Fruit fly (Drosophila melanogaster) whole organism, embryonic: ENCODE data around the gene baf.

Experiments used
- ATbp ChIP-seq: fragments of 200-800 bp; sonication (Bioruptor generic); optimal IDR thresholded peaks from 2 replicates; lab custom pipeline; 2017; ENCODE audit warnings: missing biosample characterization, mild to moderate bottlenecking, missing genetic modification characterization, missing genetic modification reagents
- Ada2b ChIP-seq: fragments of 200-800 bp; sonication (Bioruptor generic); IDR thresholded peaks from 2 replicates; pipeline ENCODE4 v1.3.6; 2022; ENCODE audit warnings: missing biosample characterization, missing genetic modification characterization
- Asciz ChIP-seq: fragments of 200-800 bp; sonication (Bioruptor generic); optimal IDR thresholded peaks from 2 replicates; lab custom pipeline; 2017; ENCODE audit warnings: missing biosample characterization, mild to moderate bottlenecking, missing genetic modification characterization, missing genetic modification reagents
- CG11560 ChIP-seq: fragments of 200-800 bp; sonication (Bioruptor generic); IDR thresholded peaks from 3 replicates; pipeline ENCODE4 v1.3.6; 2022; ENCODE audit warnings: missing biosample characterization, missing genetic modification characterization
- CG12104 ChIP-seq: fragments of 200-800 bp; sonication (Bioruptor generic); optimal IDR thresholded peaks from 3 replicates; lab custom pipeline; 2016; ENCODE audit warnings: missing biosample characterization, missing genetic modification characterization
- CG14050 ChIP-seq: fragments of 200-800 bp; sonication (Bioruptor generic); IDR thresholded peaks from 3 replicates; pipeline ENCODE4 v1.3.6; 2022; ENCODE audit warnings: missing biosample characterization, missing genetic modification characterization
- CG15479 ChIP-seq: fragments of 200-800 bp; sonication (Bioruptor generic); optimal IDR thresholded peaks from 3 replicates; lab custom pipeline; 2019; ENCODE audit warnings: missing biosample characterization, mild to moderate bottlenecking, missing genetic modification characterization, moderate library complexity
- CG15514 ChIP-seq: fragments of 200-800 bp; sonication (Bioruptor generic); optimal IDR thresholded peaks from 3 replicates; lab custom pipeline; 2017; ENCODE audit warnings: missing biosample characterization, missing genetic modification characterization, mild to moderate bottlenecking, moderate library complexity, missing genetic modification reagents
- CG16779 ChIP-seq: fragments of 200-800 bp; sonication (Bioruptor generic); IDR thresholded peaks from 2 replicates; pipeline ENCODE4 v1.3.6; 2022; ENCODE audit warnings: missing biosample characterization, missing genetic modification characterization
- CG18011 ChIP-seq: fragments of 200-800 bp; sonication (Bioruptor generic); optimal IDR thresholded peaks from 2 replicates; lab custom pipeline; 2017; ENCODE audit warnings: missing biosample characterization, missing genetic modification characterization, mild to moderate bottlenecking, moderate library complexity, missing genotype
- CG18619 ChIP-seq: fragments of 200-800 bp; sonication (Bioruptor generic); optimal IDR thresholded peaks from 3 replicates; lab custom pipeline; 2017; ENCODE audit warnings: missing biosample characterization, mild to moderate bottlenecking, missing genetic modification characterization
- CG2116 ChIP-seq: fragments of 200-800 bp; sonication (Bioruptor generic); optimal IDR thresholded peaks from 3 replicates; lab custom pipeline; 2018; ENCODE audit warnings: missing biosample characterization, mild to moderate bottlenecking, missing genetic modification characterization
- CG6854 ChIP-seq: fragments of 200-800 bp; sonication (Bioruptor generic); optimal IDR thresholded peaks from 3 replicates; lab custom pipeline; 2017; ENCODE audit warnings: missing biosample characterization, mild to moderate bottlenecking, missing genetic modification characterization
- CG8281 ChIP-seq: fragments of 200-800 bp; sonication (Bioruptor generic); optimal IDR thresholded peaks from 2 replicates; lab custom pipeline; 2018; ENCODE audit warnings: missing biosample characterization, mild to moderate bottlenecking, missing genetic modification characterization, moderate library complexity
- CG9797 ChIP-seq: fragments of 200-800 bp; sonication (Bioruptor generic); optimal IDR thresholded peaks from 3 replicates; lab custom pipeline; 2018; ENCODE audit warnings: missing biosample characterization, mild to moderate bottlenecking, missing genetic modification characterization
- CG9817 ChIP-seq: fragments of 200-800 bp; sonication (Bioruptor generic); optimal IDR thresholded peaks from 2 replicates; lab custom pipeline; 2018; ENCODE audit warnings: missing biosample characterization, mild to moderate bottlenecking, missing genetic modification characterization, moderate library complexity
- Dek ChIP-seq: fragments of 200-800 bp; sonication (Bioruptor generic); optimal IDR thresholded peaks from 3 replicates; lab custom pipeline; 2019; ENCODE audit warnings: missing biosample characterization, mild to moderate bottlenecking, missing genetic modification characterization, moderate library complexity
- Dfd ChIP-seq, 2 experiments: fragments of >200 bp; optimal IDR thresholded peaks; 2 replicates each; lab custom pipeline; 2017; ENCODE audit warnings: missing biosample characterization in 2 of 2, missing genetic modification characterization in 2 of 2
- Dip2 ChIP-seq: fragments of 200-800 bp; sonication (Bioruptor generic); IDR thresholded peaks from 2 replicates; pipeline ENCODE4 v1.3.6; 2022; ENCODE audit warnings: missing biosample characterization, missing genetic modification characterization
- Rfx ChIP-seq: fragments of 200-800 bp; sonication (Bioruptor generic); IDR thresholded peaks from 2 replicates; pipeline ENCODE4 v1.3.6; 2022; ENCODE audit warnings: missing biosample characterization, missing genetic modification characterization
- Ssrp ChIP-seq: fragments of 200-800 bp; sonication (Bioruptor generic); optimal IDR thresholded peaks from 2 replicates; lab custom pipeline; 2018; ENCODE audit warnings: missing biosample characterization, mild to moderate bottlenecking, missing genetic modification characterization, moderate library complexity
- Tbp ChIP-seq: fragments of >200 bp; optimal IDR thresholded peaks from 2 replicates; lab custom pipeline; 2018; ENCODE audit warnings: missing biosample characterization, missing genetic modification characterization
- Usf ChIP-seq: fragments of 200-800 bp; sonication (Bioruptor generic); optimal IDR thresholded peaks from 2 replicates; lab custom pipeline; 2017; ENCODE audit warnings: missing genotype, missing biosample characterization, missing genetic modification characterization
- ab ChIP-seq: fragments of 200-800 bp; sonication (Bioruptor generic); optimal IDR thresholded peaks from 2 replicates; lab custom pipeline; 2016; ENCODE audit warnings: missing biosample characterization, missing genetic modification characterization
- caup ChIP-seq: fragments of 200-800 bp; sonication (Bioruptor generic); optimal IDR thresholded peaks from 3 replicates; lab custom pipeline; 2017; ENCODE audit warnings: missing biosample characterization, mild to moderate bottlenecking, missing genetic modification characterization, moderate library complexity; ENCODE audit not compliant: severe bottlenecking
- chinmo ChIP-seq: fragments of 200-800 bp; sonication (Bioruptor generic); IDR thresholded peaks from 4 replicates; pipeline ENCODE4 v1.3.6; 2022; ENCODE audit warnings: missing biosample characterization, missing genetic modification characterization; ENCODE audit not compliant: partially characterized antibody
- ems ChIP-seq: fragments of 200-800 bp; sonication (Bioruptor generic); optimal IDR thresholded peaks from 3 replicates; lab custom pipeline; 2016; ENCODE audit warnings: missing biosample characterization, missing genetic modification characterization
- exex ChIP-seq: fragments of 200-800 bp; sonication (Bioruptor generic); optimal IDR thresholded peaks from 4 replicates; lab custom pipeline; 2018; ENCODE audit warnings: missing biosample characterization, mild to moderate bottlenecking, missing genetic modification characterization, moderate library complexity
- gsb-n ChIP-seq: fragments of 200-800 bp; sonication (Bioruptor generic); optimal IDR thresholded peaks from 3 replicates; lab custom pipeline; 2018; ENCODE audit warnings: missing biosample characterization, mild to moderate bottlenecking, missing genetic modification characterization
- gt ChIP-seq: fragments of 200-800 bp; sonication (Bioruptor generic); IDR thresholded peaks from 2 replicates; pipeline ENCODE4 v1.3.6; 2022; ENCODE audit warnings: missing biosample characterization, missing genetic modification characterization
- hkb ChIP-seq, 2 experiments: fragments of 200-800 bp in 1 of 2; fragments of >200 bp in 1 of 2; sonication (Bioruptor generic) in 1 of 2; IDR thresholded peaks in 1 of 2; optimal IDR thresholded peaks in 1 of 2; 2 replicates each; pipeline versions ENCODE4 v1.3.6 to Lab custom; 2017 to 2022; ENCODE audit warnings: missing biosample characterization in 1 of 2, missing genetic modification characterization in 1 of 2
- inv ChIP-seq: fragments of 200-800 bp; sonication (Bioruptor generic); IDR thresholded peaks from 2 replicates; pipeline ENCODE4 v1.3.6; 2022; ENCODE audit warnings: missing biosample characterization, missing genetic modification characterization; ENCODE audit not compliant: partially characterized antibody
- lbe ChIP-seq: fragments of 200-800 bp; sonication (Bioruptor generic); optimal IDR thresholded peaks from 2 replicates; lab custom pipeline; 2016; ENCODE audit warnings: missing biosample characterization, mild to moderate bottlenecking, missing genetic modification characterization
- nau ChIP-seq: fragments of 200-800 bp; sonication (Bioruptor generic); optimal IDR thresholded peaks from 3 replicates; lab custom pipeline; 2017; ENCODE audit warnings: missing biosample characterization, mild to moderate bottlenecking, missing genetic modification characterization, missing genetic modification reagents
- nerfin-2 ChIP-seq: fragments of 200-800 bp; sonication (Bioruptor generic); IDR thresholded peaks from 2 replicates; pipeline ENCODE4 v1.3.6; 2022; ENCODE audit warnings: missing biosample characterization, missing genetic modification characterization; ENCODE audit not compliant: partially characterized antibody
- otp ChIP-seq: fragments of 200-800 bp; sonication (Bioruptor generic); IDR thresholded peaks from 3 replicates; pipeline ENCODE4, ENCODE4 v1.3.6; 2022; ENCODE audit warnings: missing biosample characterization, missing genetic modification characterization
- pan ChIP-seq, 4 experiments: fragments of >200 bp in 3 of 4; fragments of 200-800 bp in 1 of 4; sonication (Bioruptor generic) in 1 of 4; optimal IDR thresholded peaks in 3 of 4; IDR thresholded peaks in 1 of 4; 2 replicates each; pipeline versions ENCODE4 v1.3.6 to Lab custom; 2017 to 2022; ENCODE audit warnings: missing biosample characterization in 2 of 4, missing genetic modification characterization in 2 of 4, mixed read lengths in 1 of 4
- pnt ChIP-seq: fragments of 200-800 bp; sonication (Bioruptor generic); optimal IDR thresholded peaks from 3 replicates; lab custom pipeline; 2016; ENCODE audit warnings: missing biosample characterization, missing genetic modification characterization
- ro ChIP-seq: fragments of 200-800 bp; sonication (Bioruptor generic); IDR thresholded peaks from 2 replicates; pipeline ENCODE4 v1.3.6; 2022; ENCODE audit warnings: missing biosample characterization, missing genetic modification characterization
- scrt ChIP-seq: fragments of 200-800 bp; sonication (Bioruptor generic); optimal IDR thresholded peaks from 2 replicates; lab custom pipeline; 2018; ENCODE audit warnings: missing biosample characterization, mild to moderate bottlenecking, missing genetic modification characterization, moderate library complexity
- sens ChIP-seq: fragments of 200-800 bp; sonication (Bioruptor generic); peaks from one replicate; lab custom pipeline; 2016; ENCODE audit warnings: missing biosample characterization, missing genetic modification characterization
- ttk ChIP-seq: fragments of 200-800 bp; sonication (Bioruptor generic); IDR thresholded peaks from 2 replicates; pipeline ENCODE4 v2.1.2; 2022; ENCODE audit warnings: missing biosample characterization, missing genetic modification characterization
- vfl ChIP-seq: fragments of 200-800 bp; sonication (Bioruptor generic); optimal IDR thresholded peaks from 2 replicates; lab custom pipeline; 2016; ENCODE audit warnings: missing biosample characterization, missing genetic modification characterization
- vvl ChIP-seq: fragments of 200-800 bp; sonication (Bioruptor generic); IDR thresholded peaks from 2 replicates; pipeline ENCODE4 v1.3.6; 2022; ENCODE audit warnings: missing biosample characterization, missing genetic modification characterization
- wdn ChIP-seq: fragments of 200-800 bp; sonication (Bioruptor generic); IDR thresholded peaks from 2 replicates; pipeline ENCODE4 v1.3.6; 2022; ENCODE audit warnings: missing biosample characterization, missing genetic modification characterization
- zen2 ChIP-seq: fragments of 200-800 bp; sonication (Bioruptor generic); IDR thresholded peaks from 3 replicates; pipeline ENCODE4 v1.3.6; 2022; ENCODE audit warnings: missing biosample characterization, missing genetic modification characterization; ENCODE audit not compliant: partially characterized antibody

baf gene

DNA sequence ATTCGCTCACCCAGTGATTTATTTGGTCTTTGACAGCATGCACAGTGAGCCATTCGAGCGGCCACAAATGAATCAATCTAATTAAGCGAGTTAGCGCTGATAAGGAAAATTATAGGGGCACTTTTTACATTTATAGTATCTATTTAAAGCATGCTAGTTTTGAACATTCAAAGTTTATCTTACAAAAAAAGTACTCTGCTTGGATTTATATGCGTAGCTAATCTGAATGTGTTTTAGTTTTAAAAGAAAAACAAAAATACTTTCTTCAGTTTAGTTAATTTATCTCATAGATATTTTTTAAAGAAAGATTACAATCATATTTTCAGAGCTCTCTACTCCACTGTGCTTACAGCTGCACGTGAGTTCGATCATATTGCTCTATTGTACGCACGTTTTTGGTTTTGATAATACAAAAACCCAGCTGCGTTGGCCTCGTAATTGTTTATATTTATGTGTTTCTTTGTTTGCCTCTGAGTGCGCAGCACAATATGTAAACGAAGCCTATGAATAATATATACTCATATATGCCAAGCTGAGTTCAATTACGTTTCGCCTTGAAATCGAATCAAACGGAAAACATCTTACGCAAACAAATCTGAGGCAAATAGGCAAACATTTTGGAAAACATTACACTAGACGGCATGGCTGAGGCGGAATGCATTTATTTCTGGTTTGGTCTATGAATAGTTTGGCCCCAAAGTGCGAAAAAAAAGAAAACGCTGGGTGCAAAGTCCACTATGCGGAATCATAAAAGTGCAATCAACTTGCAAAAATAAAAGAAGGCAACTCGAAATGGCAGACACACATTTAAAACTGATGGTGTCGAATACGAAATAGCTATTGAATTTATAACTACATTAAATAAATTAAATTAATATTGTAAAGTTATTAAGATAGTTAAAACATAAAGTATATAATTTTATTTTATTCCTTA lies 27.3 kb upstream of the baf start (continued):
- peak; percentile 27; the same call in 1 of the 2 replicates for TF ChIP-seq Dip2
- no peak for TF ChIP-seq hkb (optimal IDR thresholded peaks at IDR 0.05; lab: Kevin White, UChicago)
- TF ChIP-seq hkb (GFP tag; IDR thresholded peaks at IDR 0.05; lab: Robert Waterston, UW): peak; percentile 86
- peak; percentile 85 for TF ChIP-seq CG6854
- TF ChIP-seq Ada2b (GFP tag; lab: Robert Waterston, UW): peak; percentile 90
- 0 out of 2 replicates have a peak, but pooled peaks have one; percentile 36 for TF ChIP-seq CG16779 (GFP tag; lab: Robert Waterston, UW)
- peak; percentile 48; the same call in 1 of the 2 replicates for TF ChIP-seq gt
- TF ChIP-seq inv (GFP tag; lab: Robert Waterston, UW): no peak; the same call in 1 of the 2 replicates
- peak; percentile 57 for TF ChIP-seq Usf (GFP tag; lab: Kevin White, UChicago)
- TF ChIP-seq CG9797 (GFP tag; lab: Kevin White, UChicago): peak; percentile 4
- TF ChIP-seq vvl (GFP tag; lab: Robert Waterston, UW): peak; percentile 89
- TF ChIP-seq nau (GFP tag; lab: Kevin White, UChicago): peak; percentile 89
- peak; percentile 78 for TF ChIP-seq gsb-n (tag; lab: Kevin White, UChicago)
- TF ChIP-seq CG9817 (tag; lab: Kevin White, UChicago): peak; percentile 79
- TF ChIP-seq wdn: peak; percentile 79
- peak; percentile 78 for TF ChIP-seq Rfx (GFP tag; lab: Robert Waterston, UW)
- TF ChIP-seq Ssrp (tag; lab: Kevin White, UChicago): peak; percentile 79
- TF ChIP-seq CG15479 (GFP tag; lab: Kevin White, UChicago): no peak
- no peak for TF ChIP-seq zen2 (GFP tag; lab: Robert Waterston, UW)
- peak; percentile 46 for TF ChIP-seq exex (tag; lab: Kevin White, UChicago)
- TF ChIP-seq Dek: peak; percentile 81
- TF ChIP-seq ems (GFP tag; lab: Kevin White, UChicago): peak; percentile 90
- no peak for TF ChIP-seq pan (optimal IDR thresholded peaks at IDR 0.05; lab: Kevin White, UChicago)
- peak in 1 of 2 experiments; percentile 87 for TF ChIP-seq pan (GFP tag; optimal IDR thresholded peaks at IDR 0.05 in 1 of 2, IDR thresholded peaks at IDR 0.05 in 1 of 2)
- no peak for TF ChIP-seq nerfin-2
- peak; percentile 72; the same call in 3 of the 4 replicates for TF ChIP-seq chinmo (GFP tag; lab: Robert Waterston, UW)
- peak; percentile 67 for TF ChIP-seq CG2116
- TF ChIP-seq ab (GFP tag; lab: Kevin White, UChicago): peak; percentile 35
- 0 out of 2 replicates have a peak, but pooled peaks have one; percentile 39 for TF ChIP-seq ro (GFP tag; lab: Robert Waterston, UW)
- TF ChIP-seq Dfd (GFP tag; optimal IDR thresholded peaks at IDR 0.05; lab: Kevin White, UChicago): no peak
- TF ChIP-seq vfl: peak; percentile 62
- TF ChIP-seq sens (GFP tag; lab: Kevin White, UChicago): peak; percentile 95
- peak; percentile 83 for TF ChIP-seq caup
- TF ChIP-seq otp (GFP tag; lab: Robert Waterston, UW): peak; percentile 74; the same call in 2 of the 3 replicates
- peak; percentile 72 for TF ChIP-seq CG15514 (GFP tag; lab: Kevin White, UChicago)
- peak; percentile 75 for TF ChIP-seq scrt
- peak; percentile 31 for TF ChIP-seq lbe (GFP tag; lab: Kevin White, UChicago)
- peak; percentile 77 for TF ChIP-seq CG11560 (tag; lab: Robert Waterston, UW)
- peak; percentile 90 for TF ChIP-seq CG12104 (GFP tag; lab: Kevin White, UChicago)
- TF ChIP-seq CG8281: peak; percentile 74
- peak; percentile 80 for TF ChIP-seq ttk (GFP tag; lab: Robert Waterston, UW)
- peak; percentile 69 for TF ChIP-seq CG14050
- no peak for TF ChIP-seq Tbp (GFP tag; lab: Kevin White, UChicago)
- TF ChIP-seq ATbp: peak; percentile 77
- TF ChIP-seq CG18011 (GFP tag; lab: Kevin White, UChicago): peak; percentile 60
- TF ChIP-seq pnt (GFP tag; lab: Kevin White, UChicago): peak; percentile 68
- TF ChIP-seq Asciz (GFP tag; lab: Kevin White, UChicago): peak; percentile 87
- TF ChIP-seq CG18619 (GFP tag; lab: Kevin White, UChicago): peak; percentile 88
